Fruit fly (Drosophila melanogaster): Measurements from ENCODE around the gene mRpL45.

The mRpL45 gene

DNA sequence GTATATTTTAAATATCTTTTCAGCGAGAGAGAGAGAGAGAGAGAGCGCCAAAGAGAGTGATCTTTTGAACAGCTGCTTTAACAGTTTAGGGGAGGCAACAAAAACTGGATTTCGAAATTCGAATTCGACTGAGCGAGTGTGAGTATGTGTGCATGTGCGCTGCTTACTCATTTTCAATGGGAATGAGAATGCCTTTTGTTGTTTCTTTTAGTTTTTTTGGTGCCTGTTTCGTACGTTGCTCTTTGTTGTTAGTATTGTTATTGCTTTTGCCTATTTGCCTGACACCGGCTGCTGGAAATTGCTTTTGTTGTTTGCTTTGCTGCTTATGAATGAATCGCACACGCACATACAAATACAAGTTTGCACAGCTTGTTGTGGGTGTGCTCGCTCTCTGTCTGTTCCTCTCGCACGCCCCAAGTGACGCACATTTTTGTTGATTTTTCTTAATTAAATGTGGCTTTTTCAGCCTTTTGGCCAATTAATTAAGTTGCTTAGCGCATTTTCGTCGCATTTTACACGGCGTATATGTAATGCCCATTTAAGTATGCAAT is 8.6 kb downstream of the mRpL45 start (continued):
- TF ChIP-seq Nf-YB (GFP tag; optimal IDR thresholded peaks at IDR 0.05) (peak; percentile 18), GATAe (GFP tag; conservative IDR thresholded peaks at IDR 0.05) (no peak), trh (GFP tag; optimal IDR thresholded peaks at IDR 0.05) (no peak), Stat92E (GFP tag; optimal IDR thresholded peaks at IDR 0.05) (no peak), CG11560 (tag; IDR thresholded peaks at IDR 0.05) (no peak), CoRest (tag; optimal IDR thresholded peaks at IDR 0.05) (peak; percentile 39), gt (GFP tag; IDR thresholded peaks at IDR 0.05) (no peak), CG2678 (tag; optimal IDR thresholded peaks at IDR 0.05) (peak; percentile 63), jumu (GFP tag; optimal IDR thresholded peaks at IDR 0.05) (no peak), vfl (GFP tag; optimal IDR thresholded peaks at IDR 0.05) (no peak), gce (GFP tag; IDR thresholded peaks at IDR 0.05) (no peak), CG9609 (GFP tag; optimal IDR thresholded peaks at IDR 0.05) (no peak), nerfin-1 (tag; optimal IDR thresholded peaks at IDR 0.05) (peak; percentile 4), hth (optimal IDR thresholded peaks at IDR 0.05) (no peak), crp (GFP tag; optimal IDR thresholded peaks at IDR 0.05) (peak in 1 of 2 experiments; percentile 61), gfzf (GFP tag; optimal IDR thresholded peaks at IDR 0.05) (no peak), seq (GFP tag; IDR thresholded peaks at IDR 0.05) (peak; percentile 69; the same call in 1 of the 2 replicates), Sry-β (GFP tag; optimal IDR thresholded peaks at IDR 0.05) (no peak), CG11695 (GFP tag; IDR thresholded peaks at IDR 0.05) (peak; percentile 26; the same call in 1 of the 3 replicates), YL-1 (GFP tag; optimal IDR thresholded peaks at IDR 0.05) (no peak), br (optimal IDR thresholded peaks at IDR 0.05) (no peak), CG18599 (GFP tag; optimal IDR thresholded peaks at IDR 0.05) (peak; percentile 65), CG12744 (GFP tag; optimal IDR thresholded peaks at IDR 0.05) (peak; percentile 56), ewg (GFP tag; optimal IDR thresholded peaks at IDR 0.05) (no peak), CG3407 (GFP tag; optimal IDR thresholded peaks at IDR 0.05) (peak; percentile 60), scrt (GFP tag; optimal IDR thresholded peaks at IDR 0.05) (no peak), ftz-f1 (GFP tag; optimal IDR thresholded peaks at IDR 0.05) (no peak), CG34422 (GFP tag; IDR thresholded peaks at IDR 0.05) (peak; percentile 67; the same call in 1 of the 3 replicates), CG8765 (GFP tag; IDR thresholded peaks at IDR 0.05) (no peak), CG12769 (tag; optimal IDR thresholded peaks at IDR 0.05) (peak; percentile 80), z (GFP tag; IDR thresholded peaks at IDR 0.05) (no peak), trem (tag; optimal IDR thresholded peaks at IDR 0.05) (no peak), CG3838 (GFP tag; optimal IDR thresholded peaks at IDR 0.05) (no peak), gem (tag; optimal IDR thresholded peaks at IDR 0.05) (peak; percentile 43), Mes4 (GFP tag; optimal IDR thresholded peaks at IDR 0.05) (no peak), Scr (GFP tag; IDR thresholded peaks at IDR 0.05; ENCODE audit: partially characterized antibody) (peak; percentile 18; the same call in 1 of the 2 replicates), CG7963 (GFP tag; IDR thresholded peaks at IDR 0.05; ENCODE audit: partially characterized antibody) (no peak), eve (GFP tag; optimal IDR thresholded peaks at IDR 0.05) (no peak), cato (GFP tag; optimal IDR thresholded peaks at IDR 0.05; ENCODE audit: borderline replicate concordance) (no peak), CG12299 (tag; optimal IDR thresholded peaks at IDR 0.05) (no peak), CG13775 (GFP tag; optimal IDR thresholded peaks at IDR 0.05) (no peak), CG14050 (GFP tag; IDR thresholded peaks at IDR 0.05) (no peak), Awh (GFP tag; IDR thresholded peaks at IDR 0.05) (peak; percentile 55; the same call in 1 of the 2 replicates), CG2202 (tag; optimal IDR thresholded peaks at IDR 0.05) (no peak), HLH3B (GFP tag; IDR thresholded peaks at IDR 0.05) (peak; percentile 39; the same call in 1 of the 2 replicates), NfI (GFP tag; optimal IDR thresholded peaks at IDR 0.05) (peak; percentile 19), CG9932 (GFP tag; IDR thresholded peaks at IDR 0.05) (no peak), bab2 (GFP tag; optimal IDR thresholded peaks at IDR 0.05) (peak; percentile 54), onecut (GFP tag; IDR thresholded peaks at IDR 0.05) (0 out of 2 replicates have a peak, but pooled peaks have one; percentile 18), so (GFP tag; IDR thresholded peaks at IDR 0.05) (peak; percentile 51; the same call in 1 of the 3 replicates)
